Worm (Caenorhabditis elegans): Measurements from ENCODE around the gene glb-21.

DNA sequence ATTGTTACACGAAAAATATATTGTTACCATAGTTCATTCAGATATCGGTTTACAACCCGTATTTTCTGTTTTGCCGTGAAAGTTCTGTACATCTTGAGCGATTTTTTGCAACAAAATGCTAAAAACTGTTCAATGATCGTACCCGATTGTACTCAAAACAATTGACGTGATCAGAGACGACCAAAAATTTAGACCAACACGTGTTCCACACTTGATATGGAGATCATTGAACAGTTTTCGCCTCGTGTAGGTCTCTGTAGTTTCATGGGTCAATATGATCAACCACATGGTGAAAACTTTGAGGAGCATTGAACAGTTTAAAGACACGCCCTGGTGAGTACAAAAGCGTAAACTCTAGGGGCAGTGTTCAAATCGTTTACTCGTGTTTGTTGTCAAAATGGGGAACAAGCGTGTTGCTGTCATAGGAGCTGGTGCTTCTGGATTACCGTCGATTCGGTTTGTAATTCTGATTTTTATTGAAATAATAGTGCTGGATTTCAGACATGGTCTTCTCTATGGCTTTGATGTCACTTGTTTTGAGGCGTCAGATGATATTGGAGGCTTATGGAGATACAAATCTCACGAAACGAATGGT lies 29.3 kb downstream of the glb-21 start, which contains the start of gene fmo-2:
- TF ChIP-seq nhr-12 (tag; optimal IDR thresholded peaks at IDR 0.05) (no peak), dmd-4 (tag; optimal IDR thresholded peaks at IDR 0.05) (no peak), mdl-1 (tag; optimal IDR thresholded peaks at IDR 0.05) (peak in 1 of 2 experiments; percentile 22), unc-62 (GFP tag; optimal IDR thresholded peaks at IDR 0.05) (no peak)
